Fruit fly (Drosophila melanogaster) S2 (cell line): ENCODE data around the gene CG43390.

Experiments
- CG8478 ChIP-seq: fragments of >200 bp; optimal IDR thresholded peaks from 2 replicates; lab custom pipeline; 2018
- CTCF ChIP-seq, 2 experiments: fragments of >200 bp; optimal IDR thresholded peaks; 2 replicates each; lab custom pipeline; 2018

DNA sequence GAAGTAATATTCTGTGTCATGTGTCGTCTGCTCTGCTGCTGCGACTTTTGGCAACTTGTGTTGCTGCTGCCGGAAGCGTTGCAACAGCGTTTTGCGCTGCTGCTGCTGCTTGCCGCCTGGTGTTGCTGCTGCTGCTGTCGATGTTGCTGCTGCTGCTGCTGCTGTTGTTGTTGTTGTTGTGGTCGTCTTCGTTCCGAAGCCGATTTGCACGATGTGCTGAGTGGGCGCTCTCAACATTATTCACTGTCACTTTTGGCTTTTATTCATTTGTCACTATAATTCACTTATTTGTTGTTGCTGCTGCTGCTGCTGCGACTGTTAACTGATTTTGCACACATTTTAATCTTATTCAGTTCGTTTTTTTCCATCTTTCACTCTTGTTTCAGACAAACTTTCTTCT is 37.3 kb downstream of the CG43390 start:
- TF ChIP-seq CG8478 (lab: Kevin White, UChicago) = no peak
- no peak for TF ChIP-seq CTCF (optimal IDR thresholded peaks at IDR 0.05; lab: Kevin White, UChicago)
